Fruit fly (Drosophila melanogaster): ENCODE results near the gene CG6650.

Gene CG6650

DNA sequence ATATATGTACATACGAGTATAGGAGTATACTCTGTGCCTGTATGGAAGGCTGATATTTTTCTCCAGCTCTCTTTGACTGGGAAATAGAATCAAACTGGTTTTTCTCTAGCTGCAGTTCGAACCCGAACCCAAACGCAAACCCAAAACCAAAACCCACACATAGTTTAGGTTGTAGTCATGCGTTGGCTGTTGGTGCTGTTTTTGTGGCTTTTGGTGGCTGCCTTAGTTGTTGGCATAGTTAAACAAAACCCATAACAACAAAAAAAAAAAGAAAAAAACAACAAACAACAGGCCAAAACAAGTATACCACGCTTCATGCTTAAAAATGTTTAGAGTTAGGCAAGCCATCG is 32.8 kb downstream of the CG6650 start:
- TF ChIP-seq cg (GFP tag; optimal IDR thresholded peaks at IDR 0.05) (peak; percentile 59), chinmo (GFP tag; IDR thresholded peaks at IDR 0.05; ENCODE audit: partially characterized antibody) (peak; percentile 69; the same call in 2 of the 4 replicates), CG17568 (GFP tag; optimal IDR thresholded peaks at IDR 0.05) (no peak), scrt (GFP tag; optimal IDR thresholded peaks at IDR 0.05) (no peak), sr (GFP tag; IDR thresholded peaks at IDR 0.05) (peak; percentile 58; the same call in 1 of the 3 replicates), so (GFP tag; IDR thresholded peaks at IDR 0.05) (0 out of 3 replicates have a peak, but pooled peaks have one; percentile 8), sens (GFP tag) (peak; percentile 30), CG3847 (GFP tag; IDR thresholded peaks at IDR 0.05) (no peak), CG2202 (tag; optimal IDR thresholded peaks at IDR 0.05) (no peak), bowl (GFP tag; IDR thresholded peaks at IDR 0.05) (no peak), kni (GFP tag; optimal IDR thresholded peaks at IDR 0.05) (peak; percentile 9), sqz (GFP tag; optimal IDR thresholded peaks at IDR 0.05) (peak; percentile 45), cwo (GFP tag; optimal IDR thresholded peaks at IDR 0.05) (no peak), CG5180 (GFP tag; optimal IDR thresholded peaks at IDR 0.05) (peak; percentile 63), sd (tag; optimal IDR thresholded peaks at IDR 0.05) (peak; percentile 67), gsb-n (tag; optimal IDR thresholded peaks at IDR 0.05) (peak; percentile 15), CG4854 (GFP tag; optimal IDR thresholded peaks at IDR 0.05) (no peak)

DNA sequence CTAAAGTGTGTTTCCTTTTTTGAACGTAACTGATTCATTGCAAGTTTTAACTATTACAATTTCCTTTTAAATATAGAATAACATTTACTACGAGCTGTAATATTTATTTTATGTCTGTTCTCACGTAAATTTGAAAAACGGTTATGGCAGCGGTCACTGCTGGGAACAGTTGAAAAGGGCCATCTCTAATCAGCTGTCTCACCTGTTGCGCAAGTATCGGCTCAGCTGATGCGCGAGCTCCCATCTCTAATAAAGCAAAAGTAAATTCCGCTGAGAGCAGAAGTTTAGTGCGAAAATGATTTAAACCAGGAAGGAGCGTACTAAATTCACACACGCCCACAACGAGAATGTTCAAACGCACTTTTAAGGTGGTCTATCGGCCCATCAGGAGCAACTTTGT is 40.4 kb downstream of the CG6650 start, which contains the start of gene Pex1:
Gene Pex1, plus strand, starts transcription at position 272 of the 400 bp plus-strand sequence.
- TF ChIP-seq Nf-YA (GFP tag; IDR thresholded peaks at IDR 0.05) (no peak), MBD-R2 (GFP tag; IDR thresholded peaks at IDR 0.05) (peak; percentile 95), Sox102F (GFP tag; optimal IDR thresholded peaks at IDR 0.05) (no peak), aop (GFP tag; IDR thresholded peaks at IDR 0.05) (no peak), BEAF-32 (GFP tag; optimal IDR thresholded peaks at IDR 0.05) (peak; percentile 83), chm (GFP tag; IDR thresholded peaks at IDR 0.05) (no peak), CG9932 (GFP tag; IDR thresholded peaks at IDR 0.05) (no peak; the same call in none of the 2 replicates), crp (GFP tag; optimal IDR thresholded peaks at IDR 0.05) (peak; percentile 98 to 99), CG18764 (GFP tag; optimal IDR thresholded peaks at IDR 0.05) (no peak), caup (GFP tag; optimal IDR thresholded peaks at IDR 0.05; ENCODE audit: severe bottlenecking) (no peak), Dip2 (GFP tag; IDR thresholded peaks at IDR 0.05) (no peak), dpn (GFP tag; optimal IDR thresholded peaks at IDR 0.05) (peak in 1 of 2 experiments; percentile 12), Lhr (GFP tag; optimal IDR thresholded peaks at IDR 0.05) (peak; percentile 17), Rx (GFP tag; IDR thresholded peaks at IDR 0.05) (no peak), scrt (GFP tag; optimal IDR thresholded peaks at IDR 0.05) (peak; percentile 99), CG15479 (GFP tag; optimal IDR thresholded peaks at IDR 0.05) (peak; percentile 29), fd3F (GFP tag; optimal IDR thresholded peaks at IDR 0.05) (no peak), nerfin-2 (GFP tag; IDR thresholded peaks at IDR 0.05; ENCODE audit: partially characterized antibody) (peak; percentile 53; the same call in 1 of the 2 replicates), crol (GFP tag; IDR thresholded peaks at IDR 0.05) (no peak), bab2 (GFP tag; optimal IDR thresholded peaks at IDR 0.05) (no peak), CG1603 (tag; optimal IDR thresholded peaks at IDR 0.05) (peak; percentile 62), CG34224 (GFP tag; IDR thresholded peaks at IDR 0.05; ENCODE audit: partially characterized antibody) (peak; percentile 94), CG14965 (GFP tag; optimal IDR thresholded peaks at IDR 0.05; ENCODE audit: borderline replicate concordance) (no peak), CG10431 (GFP tag; optimal IDR thresholded peaks at IDR 0.05) (no peak), ken (GFP tag; IDR thresholded peaks at IDR 0.05) (peak; percentile 47; the same call in 1 of the 3 replicates), MESR4 (GFP tag; optimal IDR thresholded peaks at IDR 0.05) (peak; percentile 43), sima (GFP tag; optimal IDR thresholded peaks at IDR 0.05) (no peak), sug (tag; optimal IDR thresholded peaks at IDR 0.05) (no peak), CG14667 (GFP tag; IDR thresholded peaks at IDR 0.05) (no peak), vvl (GFP tag; IDR thresholded peaks at IDR 0.05) (peak; percentile 39; the same call in 1 of the 2 replicates), CG4617 (GFP tag; optimal IDR thresholded peaks at IDR 0.05; ENCODE audit: borderline replicate concordance) (peak; percentile 31), CG8924 (tag; optimal IDR thresholded peaks at IDR 0.05) (no peak), Max (GFP tag; optimal IDR thresholded peaks at IDR 0.05) (peak; percentile 42)

Measured in whole organism, embryonic.